Worm (Caenorhabditis elegans) whole organism, L3 larva: ENCODE results near the gene Y39A1A.27.

ENCODE experiments used
- R02D3.7 ChIP-seq: fragments of 150-350 bp; optimal IDR thresholded peaks from 2 replicates; lab custom pipeline; 2014; ENCODE audit warnings: missing biosample characterization, missing genetic modification characterization
- ZK546.5 ChIP-seq: sonication (generic microtip); optimal IDR thresholded peaks from 2 replicates; lab custom pipeline; 2017; ENCODE audit warnings: missing biosample characterization, missing genetic modification characterization
- aly-2 ChIP-seq: fragments of 150-350 bp; optimal IDR thresholded peaks from 2 replicates; lab custom pipeline; 2014; ENCODE audit warnings: missing biosample characterization, missing genetic modification characterization
- ama-1 ChIP-seq: fragments of 150-350 bp; optimal IDR thresholded peaks from 2 replicates; lab custom pipeline; 2018
- ceh-16 ChIP-seq: sonication (generic microtip); optimal IDR thresholded peaks from 2 replicates; lab custom pipeline; 2017; ENCODE audit warnings: missing biosample characterization, missing genetic modification characterization
- ceh-28 ChIP-seq: fragments of 150-350 bp; optimal IDR thresholded peaks from 2 replicates; lab custom pipeline; 2014; ENCODE audit warnings: missing biosample characterization, missing genetic modification reagents, missing genetic modification characterization
- ceh-82 ChIP-seq: fragments of 150-350 bp; optimal IDR thresholded peaks from 2 replicates; lab custom pipeline; 2014; ENCODE audit warnings: missing biosample characterization, missing genetic modification characterization
- ceh-9 ChIP-seq: sonication (generic microtip); optimal IDR thresholded peaks from 2 replicates; lab custom pipeline; 2018; ENCODE audit warnings: missing biosample characterization, missing genetic modification characterization
- daf-12 ChIP-seq: fragments of 150-350 bp; optimal IDR thresholded peaks from 2 replicates; lab custom pipeline; 2014; ENCODE audit warnings: missing biosample characterization, missing genetic modification reagents, missing genetic modification characterization
- egl-27 ChIP-seq: sonication (generic microtip); optimal IDR thresholded peaks from 4 replicates; lab custom pipeline; 2017; ENCODE audit warnings: missing biosample characterization, missing genetic modification reagents, missing genetic modification characterization
- egl-5 ChIP-seq: fragments of 150-350 bp; optimal IDR thresholded peaks from 2 replicates; lab custom pipeline; 2017; ENCODE audit warnings: missing biosample characterization, missing genetic modification reagents, missing genetic modification characterization, inconsistent platforms
- elt-1 ChIP-seq: fragments of 150-350 bp; optimal IDR thresholded peaks from 2 replicates; lab custom pipeline; 2014; ENCODE audit warnings: missing biosample characterization, missing genetic modification characterization
- elt-2 ChIP-seq: sonication (generic microtip); optimal IDR thresholded peaks from 2 replicates; lab custom pipeline; 2016; ENCODE audit warnings: missing genetic modification reagents, mild to moderate bottlenecking, missing genetic modification characterization, missing compliant biosample characterization
- elt-3 ChIP-seq, 3 experiments: fragments of 150-350 bp in 1 of 3; sonication (generic microtip) in 2 of 3; optimal IDR thresholded peaks; 2 replicates in 2 of 3; 4 replicates in 1 of 3; lab custom pipeline; 2014 to 2017; ENCODE audit warnings: missing biosample characterization in 3 of 3, missing genetic modification characterization in 3 of 3
- eor-1 ChIP-seq, 2 experiments: fragments of 150-350 bp; optimal IDR thresholded peaks; 2 replicates each; lab custom pipeline; 2014 to 2018; ENCODE audit warnings: missing biosample characterization in 2 of 2, missing genetic modification characterization in 2 of 2
- fkh-10 ChIP-seq: sonication (generic microtip); optimal IDR thresholded peaks from 2 replicates; lab custom pipeline; 2017; ENCODE audit warnings: missing biosample characterization, missing genetic modification reagents, missing genetic modification characterization
- fkh-2 ChIP-seq: fragments of 150-350 bp; optimal IDR thresholded peaks from 2 replicates; lab custom pipeline; 2014; ENCODE audit warnings: missing biosample characterization, missing genetic modification reagents, missing genetic modification characterization
- fos-1 ChIP-seq: fragments of 150-350 bp; optimal IDR thresholded peaks from 2 replicates; lab custom pipeline; 2014; ENCODE audit warnings: missing biosample characterization, missing genetic modification characterization
- hmg-11 ChIP-seq: sonication (generic microtip); optimal IDR thresholded peaks from 2 replicates; lab custom pipeline; 2016; ENCODE audit warnings: missing genetic modification characterization, missing compliant biosample characterization
- jun-1 ChIP-seq: fragments of 150-350 bp; optimal IDR thresholded peaks from 2 replicates; lab custom pipeline; 2014; ENCODE audit warnings: missing biosample characterization, missing genetic modification reagents, missing genetic modification characterization
- lin-15B ChIP-seq: fragments of 150-350 bp; optimal IDR thresholded peaks from 2 replicates; lab custom pipeline; 2014; ENCODE audit warnings: missing biosample characterization, missing genetic modification characterization
- lin-39 ChIP-seq: fragments of 150-350 bp; optimal IDR thresholded peaks from 2 replicates; lab custom pipeline; 2018; ENCODE audit warnings: missing biosample characterization, missing genetic modification reagents, missing genetic modification characterization
- lsy-12 ChIP-seq: sonication (generic microtip); optimal IDR thresholded peaks from 2 replicates; lab custom pipeline; 2016; ENCODE audit warnings: mild to moderate bottlenecking, missing genetic modification characterization, missing compliant biosample characterization
- mdl-1 ChIP-seq: fragments of 150-350 bp; optimal IDR thresholded peaks from 2 replicates; lab custom pipeline; 2014; ENCODE audit warnings: missing biosample characterization, missing genetic modification characterization
- mml-1 ChIP-seq: fragments of 150-350 bp; sonication (generic microtip); optimal IDR thresholded peaks from 3 replicates; lab custom pipeline; 2014; ENCODE audit warnings: missing biosample characterization, missing genetic modification characterization
- nfya-1 ChIP-seq: sonication (generic microtip); optimal IDR thresholded peaks from 2 replicates; lab custom pipeline; 2017; ENCODE audit warnings: missing genetic modification characterization, mild to moderate bottlenecking, missing compliant biosample characterization, antibody characterized with exemption, moderate library complexity; ENCODE audit not compliant: insufficient read depth
- nhr-11 ChIP-seq: fragments of 150-350 bp; optimal IDR thresholded peaks from 2 replicates; lab custom pipeline; 2014; ENCODE audit warnings: missing biosample characterization, missing genetic modification characterization
- nhr-12 ChIP-seq: fragments of 150-350 bp; optimal IDR thresholded peaks from 2 replicates; lab custom pipeline; 2014; ENCODE audit warnings: missing biosample characterization, missing genetic modification characterization
- nhr-23 ChIP-seq: fragments of 150-350 bp; optimal IDR thresholded peaks from 2 replicates; lab custom pipeline; 2014; ENCODE audit warnings: missing biosample characterization, missing genetic modification reagents, missing genetic modification characterization
- nhr-237 ChIP-seq: fragments of 150-350 bp; optimal IDR thresholded peaks from 2 replicates; lab custom pipeline; 2014; ENCODE audit warnings: missing biosample characterization, missing genetic modification characterization
- nhr-25 ChIP-seq: sonication (generic microtip); optimal IDR thresholded peaks from 2 replicates; lab custom pipeline; 2017; ENCODE audit warnings: missing biosample characterization, missing genetic modification characterization
- nhr-28 ChIP-seq: fragments of 150-350 bp; optimal IDR thresholded peaks from 2 replicates; lab custom pipeline; 2014; ENCODE audit warnings: missing biosample characterization, missing genetic modification characterization
- nhr-43 ChIP-seq: sonication (generic microtip); optimal IDR thresholded peaks from 2 replicates; lab custom pipeline; 2016; ENCODE audit warnings: mild to moderate bottlenecking, missing genetic modification characterization, missing compliant biosample characterization; ENCODE audit not compliant: poor library complexity, severe bottlenecking
- nhr-67 ChIP-seq: fragments of 150-350 bp; optimal IDR thresholded peaks from 2 replicates; lab custom pipeline; 2014; ENCODE audit warnings: missing biosample characterization, missing genetic modification characterization
- nhr-76 ChIP-seq: fragments of 150-350 bp; sonication (generic microtip); optimal IDR thresholded peaks from 5 replicates; lab custom pipeline; 2014; ENCODE audit warnings: missing biosample characterization, missing genetic modification characterization
- nhr-77 ChIP-seq: fragments of 150-350 bp; optimal IDR thresholded peaks from 2 replicates; lab custom pipeline; 2014; ENCODE audit warnings: missing biosample characterization, missing genetic modification characterization
- pha-4 ChIP-seq: fragments of 150-350 bp; optimal IDR thresholded peaks from 2 replicates; lab custom pipeline; 2014; ENCODE audit warnings: missing biosample characterization, missing genetic modification reagents, missing genetic modification characterization
- pqm-1 ChIP-seq: fragments of 150-350 bp; optimal IDR thresholded peaks from 2 replicates; lab custom pipeline; 2017; ENCODE audit warnings: missing biosample characterization, missing genetic modification characterization, inconsistent platforms
- sea-2 ChIP-seq: fragments of 150-350 bp; sonication (generic microtip); optimal IDR thresholded peaks from 4 replicates; lab custom pipeline; 2014; ENCODE audit warnings: missing biosample characterization, missing genetic modification reagents, missing genetic modification characterization
- skn-1 ChIP-seq: fragments of 150-350 bp; optimal IDR thresholded peaks from 2 replicates; lab custom pipeline; 2014; ENCODE audit warnings: missing biosample characterization, missing genetic modification characterization
- snpc-4 ChIP-seq: fragments of 150-350 bp; optimal IDR thresholded peaks from 2 replicates; lab custom pipeline; 2014; ENCODE audit warnings: missing biosample characterization, missing genetic modification characterization
- tbx-2 ChIP-seq: sonication (generic microtip); optimal IDR thresholded peaks from 2 replicates; lab custom pipeline; 2016; ENCODE audit warnings: mild to moderate bottlenecking, missing genetic modification characterization, missing compliant biosample characterization
- unc-39 ChIP-seq: sonication (generic microtip); optimal IDR thresholded peaks from 4 replicates; lab custom pipeline; 2017; ENCODE audit warnings: missing biosample characterization, missing genetic modification characterization
- unc-62 ChIP-seq: fragments of 150-350 bp; sonication (generic microtip); optimal IDR thresholded peaks from 4 replicates; lab custom pipeline; 2014; ENCODE audit warnings: missing biosample characterization, missing genetic modification reagents, missing genetic modification characterization
- zag-1 ChIP-seq: fragments of 150-350 bp; optimal IDR thresholded peaks from 2 replicates; lab custom pipeline; 2014; ENCODE audit warnings: missing biosample characterization, missing genetic modification characterization
- ztf-11 ChIP-seq: fragments of 150-350 bp; optimal IDR thresholded peaks from 2 replicates; lab custom pipeline; 2014; ENCODE audit warnings: missing biosample characterization, missing genetic modification characterization
- ztf-4 ChIP-seq: fragments of 150-350 bp; optimal IDR thresholded peaks from 2 replicates; lab custom pipeline; 2014; ENCODE audit warnings: missing biosample characterization, missing genetic modification characterization

The Y39A1A.27 gene

ce11 chrIII:10633403-10633674 is 5.4 kb upstream of the Y39A1A.27 start, which contains the start of gene Y39A1A.9:
Y39A1A.9 (minus strand) TSS chrIII:10633501.
- no peak for TF ChIP-seq egl-27 (tag; lab: Kevin White, UChicago)
- no peak for TF ChIP-seq fos-1 (tag; lab: Kevin White, UChicago)
- no peak for TF ChIP-seq nhr-237 (tag; lab: Kevin White, UChicago)
- TF ChIP-seq ceh-28 (tag; lab: Kevin White, UChicago) = no peak
- TF ChIP-seq R02D3.7 = no peak
- TF ChIP-seq mml-1 (tag; lab: Kevin White, UChicago) = no peak
- no peak for TF ChIP-seq jun-1 (tag; lab: Kevin White, UChicago)
- no peak for TF ChIP-seq ZK546.5 (tag; lab: Kevin White, UChicago)
- no peak for TF ChIP-seq fkh-10
- TF ChIP-seq eor-1 (tag; optimal IDR thresholded peaks at IDR 0.05; lab: Kevin White, UChicago) = no peak
- no peak for TF ChIP-seq lsy-12
- TF ChIP-seq snpc-4 (tag; lab: Kevin White, UChicago) = no peak
- no peak for TF ChIP-seq daf-12 (tag; lab: Kevin White, UChicago)
- no peak for TF ChIP-seq ceh-82 (tag; lab: Kevin White, UChicago)
- no peak for TF ChIP-seq skn-1
- no peak for TF ChIP-seq sea-2 (GFP tag; lab: Kevin White, UChicago)
- no peak for TF ChIP-seq nhr-28

- TF ChIP-seq mml-1 (tag; lab: Kevin White, UChicago) = no peak
- peak; percentile 98 for TF ChIP-seq nfya-1 (tag; lab: Kevin White, UChicago)
- TF ChIP-seq eor-1 (tag; optimal IDR thresholded peaks at IDR 0.05; lab: Kevin White, UChicago) = no peak
- TF ChIP-seq nhr-25 (tag; lab: Kevin White, UChicago) = peak; percentile 95
- peak; percentile 35 for TF ChIP-seq fkh-10
- TF ChIP-seq R02D3.7 = peak; percentile 78
- no peak for TF ChIP-seq ztf-11
- TF ChIP-seq sea-2 (GFP tag; lab: Kevin White, UChicago) = peak; percentile 55
- TF ChIP-seq zag-1 = peak; percentile 43
- no peak for TF ChIP-seq elt-1 (tag; lab: Kevin White, UChicago)
- TF ChIP-seq nhr-28 = no peak
- peak; percentile 62 for TF ChIP-seq lin-15B (tag; lab: Kevin White, UChicago)
- peak; percentile 88 for TF ChIP-seq hmg-11 (tag; lab: Kevin White, UChicago)
- peak; percentile 95 for TF ChIP-seq nhr-23 (tag; lab: Kevin White, UChicago)
- TF ChIP-seq egl-27 (tag; lab: Kevin White, UChicago) = no peak
- TF ChIP-seq ceh-82 (tag; lab: Kevin White, UChicago) = peak; percentile 67
- TF ChIP-seq elt-2 (tag; lab: Kevin White, UChicago) = peak; percentile 79
- peak; percentile 90 for TF ChIP-seq lsy-12
- peak; percentile 74 for TF ChIP-seq ama-1
- no peak for TF ChIP-seq ceh-16
- no peak for TF ChIP-seq daf-12 (tag; lab: Kevin White, UChicago)
- TF ChIP-seq ceh-28 (tag; lab: Kevin White, UChicago) = peak; percentile 90
- no peak for TF ChIP-seq nhr-237 (tag; lab: Kevin White, UChicago)
- TF ChIP-seq pqm-1 (tag; lab: Kevin White, UChicago) = peak; percentile 26
- TF ChIP-seq nhr-11 (tag; lab: Kevin White, UChicago) = peak; percentile 26
- no peak for TF ChIP-seq nhr-12
- TF ChIP-seq ZK546.5 (tag; lab: Kevin White, UChicago) = no peak
- TF ChIP-seq pha-4 (tag; lab: Kevin White, UChicago) = peak; percentile 89
- TF ChIP-seq skn-1 = peak; percentile 73
- TF ChIP-seq ceh-9 (tag; lab: Kevin White, UChicago) = no peak
- TF ChIP-seq tbx-2 (tag; lab: Kevin White, UChicago) = peak; percentile 77
- TF ChIP-seq fos-1 (tag; lab: Kevin White, UChicago) = peak; percentile 64
- TF ChIP-seq snpc-4 (tag; lab: Kevin White, UChicago) = peak; percentile 4
- no peak for TF ChIP-seq aly-2 (tag; lab: Kevin White, UChicago)
- TF ChIP-seq mdl-1 (tag; lab: Kevin White, UChicago) = peak; percentile 84
- TF ChIP-seq nhr-67 (tag; lab: Kevin White, UChicago) = no peak
- TF ChIP-seq unc-39 (tag; lab: Kevin White, UChicago) = no peak
- TF ChIP-seq nhr-76 (tag; lab: Kevin White, UChicago) = peak; percentile 6
- TF ChIP-seq fkh-2 (tag; lab: Kevin White, UChicago) = no peak
- peak; percentile 99 for TF ChIP-seq lin-39 (tag; lab: Kevin White, UChicago)
- TF ChIP-seq ztf-4 (tag; lab: Kevin White, UChicago) = peak; percentile 3
- TF ChIP-seq nhr-43 = peak; percentile 82
- peak; percentile 80 for TF ChIP-seq jun-1 (tag; lab: Kevin White, UChicago)
- TF ChIP-seq elt-3 (tag; optimal IDR thresholded peaks at IDR 0.05; lab: Kevin White, UChicago) = no peak
- TF ChIP-seq egl-5 = peak; percentile 78
- no peak for TF ChIP-seq nhr-77 (tag; lab: Kevin White, UChicago)
- peak; percentile 92 for TF ChIP-seq unc-62 (GFP tag; lab: Kevin White, UChicago)
These were observed 4.7 kb upstream of the Y39A1A.27 start for ce11 chrIII:10634034-10634433.
